Fruit fly (Drosophila melanogaster) whole organism, embryonic: Measurements from ENCODE around the gene Gdi.

Experiments used
- Atf-2 ChIP-seq: fragments of 200-800 bp; sonication (Bioruptor generic); optimal IDR thresholded peaks from 2 replicates; lab custom pipeline; 2016; ENCODE audit warnings: missing biosample characterization, missing genetic modification characterization
- Atf3 ChIP-seq: fragments of 200-800 bp; sonication (Bioruptor generic); optimal IDR thresholded peaks from 3 replicates; lab custom pipeline; 2016; ENCODE audit warnings: missing biosample characterization, missing genetic modification characterization
- Atf6 ChIP-seq: fragments of 200-800 bp; sonication (Bioruptor generic); IDR thresholded peaks from 2 replicates; pipeline ENCODE4 v1.3.6; 2022; ENCODE audit warnings: missing biosample characterization, missing genetic modification characterization
- Bgb ChIP-seq: fragments of 200-800 bp; sonication (Bioruptor generic); IDR thresholded peaks from 2 replicates; pipeline ENCODE4 v1.3.6; 2022; ENCODE audit warnings: missing biosample characterization, missing genetic modification characterization; ENCODE audit not compliant: partially characterized antibody
- CG1024 ChIP-seq: fragments of 200-800 bp; sonication (Bioruptor generic); IDR thresholded peaks from 2 replicates; pipeline ENCODE4 v1.3.6; 2022; ENCODE audit warnings: missing biosample characterization, missing genetic modification characterization
- CG12071 ChIP-seq: fragments of 200-800 bp; sonication (Bioruptor generic); optimal IDR thresholded peaks from 3 replicates; lab custom pipeline; 2018; ENCODE audit warnings: missing biosample characterization, mild to moderate bottlenecking, missing genetic modification characterization
- CG1233 ChIP-seq: fragments of 200-800 bp; sonication (Bioruptor generic); optimal IDR thresholded peaks from 4 replicates; lab custom pipeline; 2018; ENCODE audit warnings: missing biosample characterization, mild to moderate bottlenecking, missing genetic modification characterization
- CG15073 ChIP-seq: fragments of 200-800 bp; sonication (Bioruptor generic); optimal IDR thresholded peaks from 2 replicates; lab custom pipeline; 2016; ENCODE audit warnings: missing biosample characterization, missing genetic modification characterization
- CG17328 ChIP-seq: fragments of 200-800 bp; sonication (Bioruptor generic); IDR thresholded peaks from 2 replicates; pipeline ENCODE4 v1.3.6; 2022; ENCODE audit warnings: missing biosample characterization, missing genetic modification characterization
- CG17361 ChIP-seq: fragments of 200-800 bp; sonication (Bioruptor generic); IDR thresholded peaks from 3 replicates; pipeline ENCODE4 v1.3.6; 2022; ENCODE audit warnings: missing biosample characterization, missing genetic modification characterization
- CG17385 ChIP-seq: fragments of 200-800 bp; sonication (Bioruptor generic); optimal IDR thresholded peaks from 3 replicates; lab custom pipeline; 2018; ENCODE audit warnings: missing biosample characterization, mild to moderate bottlenecking, missing genetic modification characterization
- CG2712 ChIP-seq: fragments of 200-800 bp; optimal IDR thresholded peaks from 3 replicates; lab custom pipeline; 2019; ENCODE audit warnings: missing biosample characterization, mild to moderate bottlenecking, missing genetic modification characterization, moderate library complexity
- CG33557 ChIP-seq: fragments of 200-800 bp; sonication (Bioruptor generic); optimal IDR thresholded peaks from 2 replicates; lab custom pipeline; 2019; ENCODE audit warnings: missing biosample characterization, mild to moderate bottlenecking, missing genetic modification characterization, moderate library complexity
- CG3407 ChIP-seq: fragments of 200-800 bp; sonication (Bioruptor generic); optimal IDR thresholded peaks from 2 replicates; lab custom pipeline; 2018; ENCODE audit warnings: missing biosample characterization, mild to moderate bottlenecking, missing genetic modification characterization
- CG6254 ChIP-seq: fragments of 200-800 bp; sonication (Bioruptor generic); optimal IDR thresholded peaks from 3 replicates; lab custom pipeline; 2017; ENCODE audit warnings: mild to moderate bottlenecking, missing biosample characterization, missing genetic modification reagents, missing genetic modification characterization
- CG7357 ChIP-seq: fragments of 200-800 bp; sonication (Bioruptor generic); IDR thresholded peaks from 3 replicates; pipeline ENCODE4 v1.3.6; 2022; ENCODE audit warnings: missing biosample characterization, missing genetic modification characterization
- CG7556 ChIP-seq: fragments of 200-800 bp; sonication (Bioruptor generic); optimal IDR thresholded peaks from 2 replicates; lab custom pipeline; 2017; ENCODE audit warnings: missing biosample characterization, mild to moderate bottlenecking, missing genetic modification characterization
- CG8089 ChIP-seq: fragments of 200-800 bp; sonication (Bioruptor generic); optimal IDR thresholded peaks from 3 replicates; lab custom pipeline; 2016; ENCODE audit warnings: missing biosample characterization, missing genetic modification characterization
- CG8388 ChIP-seq: fragments of 200-800 bp; sonication (Bioruptor generic); optimal IDR thresholded peaks from 2 replicates; lab custom pipeline; 2019; ENCODE audit warnings: missing biosample characterization, mild to moderate bottlenecking, missing genetic modification characterization, moderate library complexity
- Dad ChIP-seq: fragments of 200-800 bp; sonication (Bioruptor generic); optimal IDR thresholded peaks from 3 replicates; lab custom pipeline; 2016; ENCODE audit warnings: missing biosample characterization, missing genetic modification characterization
- Dref ChIP-seq: fragments of 200-800 bp; sonication (Bioruptor generic); IDR thresholded peaks from 2 replicates; pipeline ENCODE4 v1.3.6; 2022; ENCODE audit warnings: missing biosample characterization, missing genetic modification characterization
- H15 ChIP-seq: fragments of 200-800 bp; sonication (Bioruptor generic); IDR thresholded peaks from 3 replicates; pipeline ENCODE4 v1.3.6; 2022; ENCODE audit warnings: missing biosample characterization, missing genetic modification characterization
- Lhr ChIP-seq: fragments of 200-800 bp; sonication (Bioruptor generic); optimal IDR thresholded peaks from 3 replicates; lab custom pipeline; 2017; ENCODE audit warnings: mild to moderate bottlenecking, missing biosample characterization, missing genetic modification reagents, missing genetic modification characterization
- MTF-1 ChIP-seq: fragments of 200-800 bp; sonication (Bioruptor generic); optimal IDR thresholded peaks from 2 replicates; lab custom pipeline; 2018; ENCODE audit warnings: missing biosample characterization, mild to moderate bottlenecking, missing genetic modification characterization, borderline replicate concordance
- Oaz ChIP-seq: fragments of 200-800 bp; sonication (Bioruptor generic); IDR thresholded peaks from 2 replicates; pipeline ENCODE4 v1.3.6; 2022; ENCODE audit warnings: missing biosample characterization, missing genetic modification characterization
- Poxn ChIP-seq: fragments of 200-800 bp; sonication (Bioruptor generic); IDR thresholded peaks from 2 replicates; pipeline ENCODE4 v1.3.6; 2022; ENCODE audit warnings: missing biosample characterization, missing genetic modification characterization
- Scr ChIP-seq: fragments of 200-800 bp; sonication (Bioruptor generic); IDR thresholded peaks from 2 replicates; pipeline ENCODE4 v1.3.6; 2022; ENCODE audit warnings: missing biosample characterization, missing genetic modification characterization; ENCODE audit not compliant: partially characterized antibody
- Side ChIP-seq: fragments of 200-800 bp; sonication (Bioruptor generic); optimal IDR thresholded peaks from 2 replicates; lab custom pipeline; 2016; ENCODE audit warnings: missing biosample characterization, missing genetic modification characterization
- Sin3A ChIP-seq: fragments of >200 bp; optimal IDR thresholded peaks from 2 replicates; lab custom pipeline; 2018
- Ssrp ChIP-seq: fragments of 200-800 bp; sonication (Bioruptor generic); optimal IDR thresholded peaks from 2 replicates; lab custom pipeline; 2018; ENCODE audit warnings: missing biosample characterization, mild to moderate bottlenecking, missing genetic modification characterization, moderate library complexity
- ap ChIP-seq: fragments of 200-800 bp; sonication (Bioruptor generic); IDR thresholded peaks from 2 replicates; pipeline ENCODE4 v1.3.6; 2022; ENCODE audit warnings: missing biosample characterization, missing genetic modification characterization
- ase ChIP-seq: fragments of 200-800 bp; sonication (Bioruptor generic); IDR thresholded peaks from 3 replicates; pipeline ENCODE4 v1.3.6; 2022; ENCODE audit warnings: missing biosample characterization, missing genetic modification characterization
- bcd ChIP-seq: fragments of 200-800 bp; sonication (Bioruptor generic); optimal IDR thresholded peaks from 2 replicates; lab custom pipeline; 2017; ENCODE audit warnings: missing biosample characterization, mild to moderate bottlenecking, missing genetic modification characterization
- btn ChIP-seq: fragments of 200-800 bp; sonication (Bioruptor generic); optimal IDR thresholded peaks from 2 replicates; lab custom pipeline; 2016; ENCODE audit warnings: missing biosample characterization, missing genetic modification characterization
- dimm ChIP-seq: fragments of 200-800 bp; sonication (Bioruptor generic); IDR thresholded peaks from 2 replicates; pipeline ENCODE4 v1.3.6; 2022; ENCODE audit warnings: missing biosample characterization, missing genetic modification characterization
- emc ChIP-seq: fragments of 200-800 bp; sonication (Bioruptor generic); optimal IDR thresholded peaks from 2 replicates; lab custom pipeline; 2016; ENCODE audit warnings: missing biosample characterization, missing genetic modification characterization
- ems ChIP-seq: fragments of 200-800 bp; sonication (Bioruptor generic); optimal IDR thresholded peaks from 3 replicates; lab custom pipeline; 2016; ENCODE audit warnings: missing biosample characterization, missing genetic modification characterization
- fd102C ChIP-seq: fragments of 200-800 bp; sonication (Bioruptor generic); optimal IDR thresholded peaks from 2 replicates; lab custom pipeline; 2018; ENCODE audit warnings: missing biosample characterization, mild to moderate bottlenecking, missing genetic modification characterization, moderate library complexity
- gce ChIP-seq: fragments of 200-800 bp; sonication (Bioruptor generic); IDR thresholded peaks from 3 replicates; pipeline ENCODE4 v1.3.6; 2022; ENCODE audit warnings: missing biosample characterization, missing genetic modification characterization
- gcm2 ChIP-seq: fragments of 200-800 bp; sonication (Bioruptor generic); optimal IDR thresholded peaks from 2 replicates; lab custom pipeline; 2016; ENCODE audit warnings: missing biosample characterization, missing genetic modification characterization
- hbn ChIP-seq: fragments of 200-800 bp; sonication (Bioruptor generic); IDR thresholded peaks from 2 replicates; pipeline ENCODE4 v1.3.6; 2022; ENCODE audit warnings: missing biosample characterization, missing genetic modification characterization; ENCODE audit not compliant: partially characterized antibody
- hth ChIP-seq: fragments of >200 bp; optimal IDR thresholded peaks from 2 replicates; lab custom pipeline; 2017; ENCODE audit warnings: inconsistent platforms
- jing ChIP-seq: fragments of 200-800 bp; sonication (Bioruptor generic); optimal IDR thresholded peaks from 2 replicates; lab custom pipeline; 2018; ENCODE audit warnings: missing biosample characterization, mild to moderate bottlenecking, missing genetic modification characterization
- kni ChIP-seq: fragments of 200-800 bp; sonication (Bioruptor generic); optimal IDR thresholded peaks from 3 replicates; lab custom pipeline; 2017; ENCODE audit warnings: mild to moderate bottlenecking, missing biosample characterization, missing genetic modification reagents, missing genetic modification characterization
- maf-S ChIP-seq: fragments of 200-800 bp; sonication (Bioruptor generic); optimal IDR thresholded peaks from 2 replicates; lab custom pipeline; 2016; ENCODE audit warnings: missing biosample characterization, missing genetic modification characterization
- pho ChIP-seq: fragments of 200-800 bp; sonication (Bioruptor generic); optimal IDR thresholded peaks from 2 replicates; lab custom pipeline; 2016; ENCODE audit warnings: missing biosample characterization, missing genetic modification characterization
- pnt ChIP-seq: fragments of 200-800 bp; sonication (Bioruptor generic); optimal IDR thresholded peaks from 3 replicates; lab custom pipeline; 2016; ENCODE audit warnings: missing biosample characterization, missing genetic modification characterization
- pros ChIP-seq: fragments of 200-800 bp; sonication (Bioruptor generic); optimal IDR thresholded peaks from 3 replicates; lab custom pipeline; 2019; ENCODE audit warnings: missing biosample characterization, mild to moderate bottlenecking, missing genetic modification characterization, moderate library complexity
- slou ChIP-seq: fragments of 200-800 bp; sonication (Bioruptor generic); optimal IDR thresholded peaks from 3 replicates; lab custom pipeline; 2016; ENCODE audit warnings: missing biosample characterization, missing genetic modification characterization
- ssp ChIP-seq: fragments of 200-800 bp; sonication (Bioruptor generic); IDR thresholded peaks from 2 replicates; pipeline ENCODE4 v1.3.6; 2022; ENCODE audit warnings: missing biosample characterization, missing genetic modification characterization
- twi ChIP-seq: fragments of 200-800 bp; optimal IDR thresholded peaks from 2 replicates; lab custom pipeline; 2019; ENCODE audit warnings: missing biosample characterization, mild to moderate bottlenecking, missing genetic modification characterization, moderate library complexity
- zen2 ChIP-seq: fragments of 200-800 bp; sonication (Bioruptor generic); IDR thresholded peaks from 3 replicates; pipeline ENCODE4 v1.3.6; 2022; ENCODE audit warnings: missing biosample characterization, missing genetic modification characterization; ENCODE audit not compliant: partially characterized antibody

Gene Gdi

dm6 chr2L:9525719-9526118, 31.0 kb upstream of the Gdi start (continued):
- TF ChIP-seq Side (GFP tag; lab: Kevin White, UChicago) (peak; percentile 88), Dad (GFP tag; lab: Kevin White, UChicago) (peak; percentile 81), MTF-1 (GFP tag; lab: Kevin White, UChicago) (peak; percentile 96), maf-S (peak; percentile 87), CG15073 (GFP tag; lab: Kevin White, UChicago) (peak; percentile 38), CG3407 (GFP tag; lab: Kevin White, UChicago) (peak; percentile 95), Lhr (peak; percentile 91), Scr (GFP tag; lab: Robert Waterston, UW) (no peak), CG17328 (GFP tag; lab: Robert Waterston, UW) (peak; percentile 75), hbn (no peak), Dref (GFP tag; lab: Robert Waterston, UW) (no peak), CG6254 (GFP tag; lab: Kevin White, UChicago) (peak; percentile 91), CG33557 (GFP tag; lab: Kevin White, UChicago) (peak; percentile 95), hth (lab: Kevin White, UChicago) (no peak), CG8388 (peak; percentile 63), jing (GFP tag; lab: Kevin White, UChicago) (peak; percentile 50), Ssrp (peak; percentile 12), CG17361 (GFP tag; lab: Robert Waterston, UW) (peak; percentile 64; the same call in 2 of the 3 replicates), ase (0 out of 3 replicates have a peak, but pooled peaks have one; percentile 15), Bgb (GFP tag; lab: Robert Waterston, UW) (no peak), pnt (GFP tag; lab: Kevin White, UChicago) (peak; percentile 68), CG7357 (GFP tag; lab: Robert Waterston, UW) (peak; percentile 56; the same call in 1 of the 3 replicates), Poxn (GFP tag; lab: Robert Waterston, UW) (no peak), btn (peak; percentile 91), ems (GFP tag; lab: Kevin White, UChicago) (peak; percentile 70), kni (GFP tag; lab: Kevin White, UChicago) (peak; percentile 98), dimm (GFP tag; lab: Robert Waterston, UW) (no peak), Oaz (GFP tag; lab: Robert Waterston, UW) (peak; percentile 43; the same call in 1 of the 2 replicates), CG2712 (tag; lab: Kevin White, UChicago) (peak; percentile 83), emc (GFP tag; lab: Kevin White, UChicago) (peak; percentile 61), gce (GFP tag; lab: Robert Waterston, UW) (peak; percentile 91), Atf-2 (peak; percentile 76), Atf6 (peak; percentile 91), CG1233 (GFP tag; lab: Kevin White, UChicago) (peak; percentile 95), CG7556 (peak; percentile 83), ap (peak; percentile 27; the same call in 1 of the 2 replicates), ssp (GFP tag; lab: Robert Waterston, UW) (peak; percentile 12; the same call in 1 of the 2 replicates), Sin3A (no peak), CG8089 (GFP tag; lab: Kevin White, UChicago) (peak; percentile 90), bcd (GFP tag; lab: Kevin White, UChicago) (peak; percentile 83), fd102C (GFP tag; lab: Kevin White, UChicago) (peak; percentile 77), pho (GFP tag; lab: Kevin White, UChicago) (peak; percentile 78), CG1024 (GFP tag; lab: Robert Waterston, UW) (peak; percentile 68; the same call in 1 of the 2 replicates), H15 (peak; percentile 77), gcm2 (GFP tag; lab: Kevin White, UChicago) (peak; percentile 78), slou (GFP tag; lab: Kevin White, UChicago) (peak; percentile 46), zen2 (no peak), CG12071 (GFP tag; lab: Kevin White, UChicago) (peak; percentile 96), CG17385 (peak; percentile 83), twi (tag; lab: Kevin White, UChicago) (peak; percentile 81), Atf3 (peak; percentile 76), pros (GFP tag; lab: Kevin White, UChicago) (peak; percentile 37)
